Worm (Caenorhabditis elegans) whole organism, mixed stage, embryonic: Measurements from ENCODE around the gene F53F4.16.

Experiments
- blmp-1 ChIP-seq: fragments of 150-350 bp; optimal IDR thresholded peaks from 2 replicates; lab custom pipeline; 2014; ENCODE audit warnings: missing biosample characterization, missing genetic modification characterization
- cnd-1 ChIP-seq: fragments of 200-800 bp; sonication (Bioruptor generic); optimal IDR thresholded peaks from 2 replicates; lab custom pipeline; 2018; ENCODE audit warnings: mild to moderate bottlenecking, missing genetic modification characterization, missing compliant biosample characterization
- lin-32 ChIP-seq: fragments of 200-800 bp; sonication (Bioruptor generic); optimal IDR thresholded peaks from 2 replicates; lab custom pipeline; 2018; ENCODE audit warnings: mild to moderate bottlenecking, missing genetic modification characterization, missing compliant biosample characterization
- mab-5 ChIP-seq: fragments of 150-350 bp; optimal IDR thresholded peaks from 2 replicates; lab custom pipeline; 2014; ENCODE audit warnings: missing biosample characterization, missing genetic modification characterization
- nhr-12 ChIP-seq: fragments of 150-350 bp; optimal IDR thresholded peaks from 2 replicates; lab custom pipeline; 2014; ENCODE audit warnings: missing biosample characterization, missing genetic modification characterization
- nhr-237 ChIP-seq: fragments of 150-350 bp; optimal IDR thresholded peaks from 2 replicates; lab custom pipeline; 2014; ENCODE audit warnings: missing biosample characterization, missing genetic modification characterization
- nhr-28 ChIP-seq: fragments of 150-350 bp; optimal IDR thresholded peaks from 2 replicates; lab custom pipeline; 2014; ENCODE audit warnings: missing biosample characterization, missing genetic modification characterization
- nhr-76 ChIP-seq: sonication (generic microtip); optimal IDR thresholded peaks from 2 replicates; lab custom pipeline; 2017; ENCODE audit warnings: missing biosample characterization, missing genetic modification characterization
- pha-4 ChIP-seq: fragments of 150-350 bp; optimal IDR thresholded peaks from 2 replicates; lab custom pipeline; 2018; ENCODE audit warnings: missing biosample characterization, missing genetic modification reagents, missing genetic modification characterization
- sptf-1 ChIP-seq: sonication (generic microtip); optimal IDR thresholded peaks from 2 replicates; lab custom pipeline; 2017; ENCODE audit warnings: mild to moderate bottlenecking, missing genetic modification characterization, moderate library complexity, missing compliant biosample characterization
- unc-62 ChIP-seq: fragments of 150-350 bp; optimal IDR thresholded peaks from 2 replicates; lab custom pipeline; 2014; ENCODE audit warnings: missing biosample characterization, missing genetic modification reagents, missing genetic modification characterization
- ztf-11 ChIP-seq: fragments of 150-350 bp; optimal IDR thresholded peaks from 2 replicates; lab custom pipeline; 2014; ENCODE audit warnings: missing biosample characterization, missing genetic modification characterization

ce11 chrV:13613870-13614269 is 7.8 kb downstream of the F53F4.16 start, which contains the start of gene F53F4.7:
- TF ChIP-seq nhr-12 (tag; lab: Kevin White, UChicago): no peak
- TF ChIP-seq unc-62 (GFP tag; lab: Kevin White, UChicago): no peak
- TF ChIP-seq pha-4 (tag; lab: Kevin White, UChicago): no peak
- TF ChIP-seq sptf-1: no peak
- no peak for TF ChIP-seq nhr-237 (tag; lab: Kevin White, UChicago)
- no peak for TF ChIP-seq ztf-11 (tag; lab: Kevin White, UChicago)
- no peak for TF ChIP-seq blmp-1 (tag; lab: Kevin White, UChicago)
- TF ChIP-seq cnd-1: no peak
- TF ChIP-seq nhr-28: no peak
- TF ChIP-seq lin-32 (GFP tag; lab: Kevin White, UChicago): no peak
- no peak for TF ChIP-seq nhr-76 (tag; lab: Kevin White, UChicago)
- TF ChIP-seq mab-5 (tag; lab: Kevin White, UChicago): no peak
